Worm (Caenorhabditis elegans): ENCODE measurements around the gene D2023.3.

D2023.3 gene

ce11 chrV:11787742-11788238 lies 24.0 kb downstream of the D2023.3 start, which contains the start of gene F55A11.8:
Gene F55A11.8, plus strand, starts transcription at chrV:11788188.
- TF ChIP-seq ztf-29 (GFP tag; IDR thresholded peaks at IDR 0.05), result no peak
- TF ChIP-seq flt-1 (GFP tag; IDR thresholded peaks at IDR 0.05), result no peak
- TF ChIP-seq med-1 (GFP tag; optimal IDR thresholded peaks at IDR 0.05; ENCODE audit: insufficient read depth), result no peak
- no peak for TF ChIP-seq ref-1 (GFP tag; conservative IDR thresholded peaks at IDR 0.05)
- no peak for TF ChIP-seq klf-2 (GFP tag; conservative IDR thresholded peaks at IDR 0.05)
- no peak for TF ChIP-seq ztf-23 (GFP tag; IDR thresholded peaks at IDR 0.05)
- TF ChIP-seq tab-1 (GFP tag; IDR thresholded peaks at IDR 0.05), result no peak
- TF ChIP-seq T22C8.4 (GFP tag; IDR thresholded peaks at IDR 0.05), result no peak
- no peak for TF ChIP-seq cog-1 (tag; optimal IDR thresholded peaks at IDR 0.05)

- no peak for TF ChIP-seq T22C8.4 (GFP tag; IDR thresholded peaks at IDR 0.05)
These were observed 24.6 kb downstream of the D2023.3 start, which contains the start of gene F55A11.7 for ce11 chrV:11787258-11787657. Gene F55A11.7, minus strand, starts transcription at chrV:11787443.

ce11 chrV:11782809-11783440 lies 28.9 kb downstream of the D2023.3 start, which contains the start of gene F55A11.11:
Gene F55A11.11, plus strand, starts transcription at chrV:11783149.
- peak; percentile 90 for TF ChIP-seq klf-2 (GFP tag; conservative IDR thresholded peaks at IDR 0.05)
- peak; percentile 93 for TF ChIP-seq ztf-29 (GFP tag; IDR thresholded peaks at IDR 0.05)
- peak; percentile 88 for TF ChIP-seq cog-1 (tag; optimal IDR thresholded peaks at IDR 0.05)
- TF ChIP-seq ref-1 (GFP tag; conservative IDR thresholded peaks at IDR 0.05), result peak; percentile 93
- TF ChIP-seq flt-1 (GFP tag; IDR thresholded peaks at IDR 0.05), result peak; percentile 98
- peak; percentile 96 for TF ChIP-seq tab-1 (GFP tag; IDR thresholded peaks at IDR 0.05)
- TF ChIP-seq ztf-23 (GFP tag; IDR thresholded peaks at IDR 0.05), result peak; percentile 97
- peak; percentile 97 for TF ChIP-seq T22C8.4 (GFP tag; IDR thresholded peaks at IDR 0.05)
- TF ChIP-seq med-1 (GFP tag; optimal IDR thresholded peaks at IDR 0.05; ENCODE audit: insufficient read depth), result peak; percentile 87

ce11 chrV:11779810-11780209 lies 32.0 kb downstream of the D2023.3 start:
- TF ChIP-seq med-1 (GFP tag; optimal IDR thresholded peaks at IDR 0.05; ENCODE audit: insufficient read depth), result no peak
- no peak for TF ChIP-seq ztf-29 (GFP tag; IDR thresholded peaks at IDR 0.05)
- TF ChIP-seq T22C8.4 (GFP tag; IDR thresholded peaks at IDR 0.05), result no peak
- TF ChIP-seq flt-1 (GFP tag; IDR thresholded peaks at IDR 0.05), result no peak
- no peak for TF ChIP-seq ztf-23 (GFP tag; IDR thresholded peaks at IDR 0.05)
- no peak for TF ChIP-seq ref-1 (GFP tag; conservative IDR thresholded peaks at IDR 0.05)

ce11 chrV:11779310-11779709 lies 32.5 kb downstream of the D2023.3 start:
- TF ChIP-seq klf-2 (GFP tag; conservative IDR thresholded peaks at IDR 0.05), result no peak
- no peak for TF ChIP-seq flt-1 (GFP tag; IDR thresholded peaks at IDR 0.05)
- no peak for TF ChIP-seq ztf-29 (GFP tag; IDR thresholded peaks at IDR 0.05)
- TF ChIP-seq ztf-23 (GFP tag; IDR thresholded peaks at IDR 0.05), result no peak

ce11 chrV:11777846-11778245 lies 34.0 kb downstream of the D2023.3 start:
- TF ChIP-seq tab-1 (GFP tag; IDR thresholded peaks at IDR 0.05), result no peak
- no peak for TF ChIP-seq ref-1 (GFP tag; conservative IDR thresholded peaks at IDR 0.05)
- TF ChIP-seq ztf-23 (GFP tag; IDR thresholded peaks at IDR 0.05), result no peak
- no peak for TF ChIP-seq klf-2 (GFP tag; conservative IDR thresholded peaks at IDR 0.05)
- TF ChIP-seq cog-1 (tag; optimal IDR thresholded peaks at IDR 0.05), result no peak
- no peak for TF ChIP-seq T22C8.4 (GFP tag; IDR thresholded peaks at IDR 0.05)
- no peak for TF ChIP-seq flt-1 (GFP tag; IDR thresholded peaks at IDR 0.05)
- no peak for TF ChIP-seq ztf-29 (GFP tag; IDR thresholded peaks at IDR 0.05)
- no peak for TF ChIP-seq med-1 (GFP tag; optimal IDR thresholded peaks at IDR 0.05; ENCODE audit: insufficient read depth)

ce11 chrV:11776538-11776937 lies 35.3 kb downstream of the D2023.3 start, which contains the start of gene F55A11.6:
Gene F55A11.6, plus strand, starts transcription at chrV:11776838.
- TF ChIP-seq T22C8.4 (GFP tag; IDR thresholded peaks at IDR 0.05) (no peak), ref-1 (GFP tag; conservative IDR thresholded peaks at IDR 0.05) (no peak), cog-1 (tag; optimal IDR thresholded peaks at IDR 0.05) (no peak), ztf-23 (GFP tag; IDR thresholded peaks at IDR 0.05) (no peak), ztf-29 (GFP tag; IDR thresholded peaks at IDR 0.05) (no peak), flt-1 (GFP tag; IDR thresholded peaks at IDR 0.05) (no peak), med-1 (GFP tag; optimal IDR thresholded peaks at IDR 0.05; ENCODE audit: insufficient read depth) (no peak)

ce11 chrV:11773934-11774333 lies 37.9 kb downstream of the D2023.3 start:
- TF ChIP-seq klf-2 (GFP tag; conservative IDR thresholded peaks at IDR 0.05), result no peak
- no peak for TF ChIP-seq T22C8.4 (GFP tag; IDR thresholded peaks at IDR 0.05)
- TF ChIP-seq ref-1 (GFP tag; conservative IDR thresholded peaks at IDR 0.05), result no peak
- TF ChIP-seq ztf-23 (GFP tag; IDR thresholded peaks at IDR 0.05), result no peak
- TF ChIP-seq med-1 (GFP tag; optimal IDR thresholded peaks at IDR 0.05; ENCODE audit: insufficient read depth), result no peak
- no peak for TF ChIP-seq flt-1 (GFP tag; IDR thresholded peaks at IDR 0.05)
- no peak for TF ChIP-seq tab-1 (GFP tag; IDR thresholded peaks at IDR 0.05)
- TF ChIP-seq cog-1 (tag; optimal IDR thresholded peaks at IDR 0.05), result no peak
- TF ChIP-seq ztf-29 (GFP tag; IDR thresholded peaks at IDR 0.05), result no peak

ce11 chrV:11773420-11773819 lies 38.4 kb downstream of the D2023.3 start, which contains the start of gene bus-18:
Gene bus-18, plus strand, starts transcription at chrV:11773720.
- no peak for TF ChIP-seq ref-1 (GFP tag; conservative IDR thresholded peaks at IDR 0.05)
- TF ChIP-seq ztf-29 (GFP tag; IDR thresholded peaks at IDR 0.05), result no peak
- TF ChIP-seq med-1 (GFP tag; optimal IDR thresholded peaks at IDR 0.05; ENCODE audit: insufficient read depth), result no peak
- TF ChIP-seq flt-1 (GFP tag; IDR thresholded peaks at IDR 0.05), result no peak
- no peak for TF ChIP-seq tab-1 (GFP tag; IDR thresholded peaks at IDR 0.05)
- TF ChIP-seq klf-2 (GFP tag; conservative IDR thresholded peaks at IDR 0.05), result no peak
- no peak for TF ChIP-seq T22C8.4 (GFP tag; IDR thresholded peaks at IDR 0.05)

ce11 chrV:11770053-11770517 lies 41.7 kb downstream of the D2023.3 start, which contains the start of gene F55A11.4:
Gene F55A11.4, plus strand, starts transcription at chrV:11770467.
- TF ChIP-seq klf-2 (GFP tag; conservative IDR thresholded peaks at IDR 0.05) (no peak), tab-1 (GFP tag; IDR thresholded peaks at IDR 0.05) (0 out of 2 replicates have a peak, but pooled peaks have one; percentile 47), cog-1 (tag; optimal IDR thresholded peaks at IDR 0.05) (no peak), ztf-29 (GFP tag; IDR thresholded peaks at IDR 0.05) (no peak), ztf-23 (GFP tag; IDR thresholded peaks at IDR 0.05) (no peak)

Measured in whole organism, midembryonic.